Worm (Caenorhabditis elegans) whole organism, L4/young adult: ENCODE measurements around the gene dnc-4.
A peak's percentile ranks its signal among the peaks of the same experiment; 100 is the strongest.

Experiments used
- W03F9.2 ChIP-seq: fragments of 150-350 bp; optimal IDR thresholded peaks from 2 replicates; lab custom pipeline; 2014; ENCODE audit warnings: missing biosample characterization, missing genetic modification characterization
- dao-5 ChIP-seq: sonication (generic microtip); optimal IDR thresholded peaks from 2 replicates; lab custom pipeline; 2016; ENCODE audit warnings: missing genotype, missing genetic modification characterization, moderate library complexity, missing compliant biosample characterization
- him-1 ChIP-seq: sonication (generic microtip); optimal IDR thresholded peaks from 2 replicates; lab custom pipeline; 2016; ENCODE audit warnings: missing genotype, missing genetic modification reagents, missing genetic modification characterization, missing compliant biosample characterization

Gene dnc-4

ce11 chrIV:8019772-8020496 lies at the start of gene dnc-4:
dnc-4 (minus strand) TSS chrIV:8019808.
- TF ChIP-seq dao-5 (no peak), W03F9.2 (tag; lab: Kevin White, UChicago) (no peak), him-1 (no peak)

- TF ChIP-seq him-1 = no peak
- no peak for TF ChIP-seq W03F9.2 (tag; lab: Kevin White, UChicago)
- no peak for TF ChIP-seq dao-5
Measured at ce11 chrIV:8069104-8069503, 49.5 kb upstream of the dnc-4 start.

- no peak for TF ChIP-seq him-1
- no peak for TF ChIP-seq dao-5
- TF ChIP-seq W03F9.2 (tag; lab: Kevin White, UChicago) = no peak
Measured at ce11 chrIV:8068280-8068679, 48.7 kb upstream of the dnc-4 start.

- TF ChIP-seq W03F9.2 (tag; lab: Kevin White, UChicago) = no peak
- TF ChIP-seq dao-5 = no peak
- no peak for TF ChIP-seq him-1
Measured at ce11 chrIV:8067745-8068144, 48.1 kb upstream of the dnc-4 start.

- TF ChIP-seq dao-5 (no peak), him-1 (peak; percentile 69)
Measured at ce11 chrIV:8066598-8066997, 47.0 kb upstream of the dnc-4 start.

- no peak for TF ChIP-seq dao-5
- no peak for TF ChIP-seq him-1
- TF ChIP-seq W03F9.2 (tag; lab: Kevin White, UChicago) = no peak
Measured at ce11 chrIV:8062359-8062758, 42.8 kb upstream of the dnc-4 start, which contains the start of gene sax-7. sax-7 (plus strand) TSS chrIV:8062659.

ce11 chrIV:8061267-8061666 lies 41.7 kb upstream of the dnc-4 start:
- TF ChIP-seq him-1 (no peak), dao-5 (no peak), W03F9.2 (tag; lab: Kevin White, UChicago) (no peak)

- TF ChIP-seq W03F9.2 (tag; lab: Kevin White, UChicago) (no peak), him-1 (no peak), dao-5 (no peak)
Measured at ce11 chrIV:8053955-8054354, 34.3 kb upstream of the dnc-4 start.

- TF ChIP-seq him-1 (no peak), W03F9.2 (tag; lab: Kevin White, UChicago) (no peak)
Measured at ce11 chrIV:8052694-8053093, 33.1 kb upstream of the dnc-4 start.

- TF ChIP-seq him-1 (no peak), dao-5 (no peak), W03F9.2 (tag; lab: Kevin White, UChicago) (no peak)
Measured at ce11 chrIV:8048083-8048482, 28.5 kb upstream of the dnc-4 start.

ce11 chrIV:8044574-8044973 lies 25.0 kb upstream of the dnc-4 start, which contains the start of gene nhr-258:
nhr-258 (plus strand) TSS chrIV:8044938.
- TF ChIP-seq W03F9.2 (tag; lab: Kevin White, UChicago) (no peak), him-1 (no peak), dao-5 (no peak)

ce11 chrIV:8043722-8044121 lies 24.1 kb upstream of the dnc-4 start:
- TF ChIP-seq him-1 (no peak), dao-5 (no peak), W03F9.2 (tag; lab: Kevin White, UChicago) (no peak)

- no peak for TF ChIP-seq him-1
- TF ChIP-seq dao-5 = no peak
- no peak for TF ChIP-seq W03F9.2 (tag; lab: Kevin White, UChicago)
Measured at ce11 chrIV:8042897-8043296, 23.3 kb upstream of the dnc-4 start.

ce11 chrIV:8042005-8042404 lies 22.4 kb upstream of the dnc-4 start:
- no peak for TF ChIP-seq W03F9.2 (tag; lab: Kevin White, UChicago)
- no peak for TF ChIP-seq dao-5
- TF ChIP-seq him-1 = no peak

- no peak for TF ChIP-seq W03F9.2 (tag; lab: Kevin White, UChicago)
- TF ChIP-seq him-1 = peak; percentile 21
Measured at ce11 chrIV:8040610-8041317, 21.2 kb upstream of the dnc-4 start.
